Worm (Caenorhabditis elegans) whole organism, young adult: ENCODE measurements around the gene W02B12.16.

Experiments
- B0019.2 ChIP-seq: fragments of 200-800 bp; sonication (Bioruptor generic); conservative IDR thresholded peaks from 2 replicates; pipeline ENCODE4 v1.3.6; 2022; ENCODE audit warnings: missing genetic modification reagents, missing genetic modification characterization, missing compliant biosample characterization
- B0035.1 ChIP-seq: sonication (generic microtip); optimal IDR thresholded peaks from 2 replicates; lab custom pipeline; 2016; ENCODE audit warnings: missing genetic modification characterization, mild to moderate bottlenecking, missing compliant biosample characterization, missing genotype, missing genetic modification reagents
- F10E7.11 ChIP-seq: sonication (generic microtip); optimal IDR thresholded peaks from 2 replicates; lab custom pipeline; 2017; ENCODE audit warnings: mild to moderate bottlenecking, missing genetic modification characterization, moderate library complexity, missing compliant biosample characterization
- F22D6.2 ChIP-seq: sonication (generic microtip); optimal IDR thresholded peaks from 2 replicates; lab custom pipeline; 2016; ENCODE audit warnings: mild to moderate bottlenecking, missing genetic modification characterization, missing compliant biosample characterization
- F37B4.10 ChIP-seq: fragments of 200-800 bp; sonication (Bioruptor generic); IDR thresholded peaks from 2 replicates; pipeline ENCODE4 v1.3.6; 2022; ENCODE audit warnings: missing genetic modification characterization, missing compliant biosample characterization
- F39B2.1 ChIP-seq: fragments of 200-800 bp; sonication (Bioruptor generic); IDR thresholded peaks from 2 replicates; pipeline ENCODE4 v1.3.6; 2022; ENCODE audit warnings: missing genetic modification reagents, missing genetic modification characterization, missing compliant biosample characterization
- F57C9.4 ChIP-seq: sonication (generic microtip); optimal IDR thresholded peaks from 2 replicates; lab custom pipeline; 2017; ENCODE audit warnings: mild to moderate bottlenecking, missing genetic modification characterization, missing compliant biosample characterization
- T26A5.8 ChIP-seq: sonication (generic microtip); optimal IDR thresholded peaks from 2 replicates; lab custom pipeline; 2016; ENCODE audit warnings: missing genetic modification characterization, missing compliant biosample characterization
- Y53G8AR.9 ChIP-seq: fragments of 200-800 bp; sonication (Bioruptor generic); conservative IDR thresholded peaks from 2 replicates; pipeline ENCODE4 v1.3.6; 2022; ENCODE audit warnings: missing genetic modification reagents, missing genetic modification characterization, missing compliant biosample characterization
- Y95B8A.8 ChIP-seq: fragments of 200-800 bp; sonication (Bioruptor generic); IDR thresholded peaks from 2 replicates; pipeline ENCODE4 v1.3.6; 2022; ENCODE audit warnings: missing genetic modification reagents, missing genetic modification characterization, missing compliant biosample characterization
- ZK185.1 ChIP-seq: sonication (generic microtip); optimal IDR thresholded peaks from 2 replicates; lab custom pipeline; 2016; ENCODE audit warnings: mild to moderate bottlenecking, missing genetic modification characterization, missing compliant biosample characterization; ENCODE audit not compliant: poor library complexity, severe bottlenecking
- aptf-2 ChIP-seq: fragments of 200-800 bp; sonication (Bioruptor generic); conservative IDR thresholded peaks from 2 replicates; pipeline ENCODE4 v1.3.6; 2022; ENCODE audit warnings: missing genetic modification reagents, missing genetic modification characterization, missing compliant biosample characterization
- aptf-3 ChIP-seq: fragments of 200-800 bp; sonication (Bioruptor generic); IDR thresholded peaks from 2 replicates; pipeline ENCODE4 v1.3.6; 2022; ENCODE audit warnings: missing genetic modification characterization, missing compliant biosample characterization
- attf-3 ChIP-seq: fragments of 200-800 bp; sonication (Bioruptor generic); conservative IDR thresholded peaks from 2 replicates; pipeline ENCODE4 v1.3.6; 2022; ENCODE audit warnings: missing genetic modification reagents, missing genetic modification characterization, missing compliant biosample characterization
- attf-6 ChIP-seq: fragments of 200-800 bp; sonication (Bioruptor generic); IDR thresholded peaks from 2 replicates; pipeline ENCODE4 v1.3.6; 2022; ENCODE audit warnings: missing genetic modification reagents, missing genetic modification characterization, missing compliant biosample characterization
- bed-1 ChIP-seq: fragments of 200-800 bp; sonication (Bioruptor generic); IDR thresholded peaks from 2 replicates; pipeline ENCODE4 v1.3.6; 2022; ENCODE audit warnings: missing genetic modification reagents, missing genetic modification characterization, missing compliant biosample characterization
- ceh-27 ChIP-seq: fragments of 200-800 bp; sonication (Bioruptor generic); optimal IDR thresholded peaks from 2 replicates; lab custom pipeline; 2018; ENCODE audit warnings: mild to moderate bottlenecking, missing genetic modification characterization, moderate library complexity, missing compliant biosample characterization
- ceh-58 ChIP-seq: fragments of 200-800 bp; sonication (Bioruptor generic); IDR thresholded peaks from 2 replicates; pipeline ENCODE4 v1.3.6; 2022; ENCODE audit warnings: missing genetic modification characterization, missing compliant biosample characterization
- ceh-79 ChIP-seq: sonication (generic microtip); optimal IDR thresholded peaks from 2 replicates; lab custom pipeline; 2017; ENCODE audit warnings: mild to moderate bottlenecking, missing genetic modification characterization, missing compliant biosample characterization
- chd-7 ChIP-seq: sonication (generic microtip); optimal IDR thresholded peaks from 2 replicates; lab custom pipeline; 2016; ENCODE audit warnings: mild to moderate bottlenecking, missing genetic modification characterization, moderate library complexity, missing compliant biosample characterization
- egl-18 ChIP-seq: fragments of 200-800 bp; sonication (Bioruptor generic); IDR thresholded peaks from 2 replicates; pipeline ENCODE4 v1.3.6; 2022; ENCODE audit warnings: missing genetic modification reagents, missing genetic modification characterization, missing compliant biosample characterization
- ekl-4 ChIP-seq: fragments of 200-800 bp; sonication (Bioruptor generic); IDR thresholded peaks from 2 replicates; pipeline ENCODE4 v1.3.6; 2022; ENCODE audit warnings: missing genetic modification reagents, missing genetic modification characterization, missing compliant biosample characterization
- fkh-3 ChIP-seq: sonication (generic microtip); optimal IDR thresholded peaks from 2 replicates; lab custom pipeline; 2016; ENCODE audit warnings: mild to moderate bottlenecking, missing genetic modification characterization, missing compliant biosample characterization
- gei-17 ChIP-seq: fragments of 200-800 bp; sonication (Bioruptor generic); optimal IDR thresholded peaks from 2 replicates; lab custom pipeline; 2018; ENCODE audit warnings: mild to moderate bottlenecking, missing genetic modification characterization, missing compliant biosample characterization
- hlh-26 ChIP-seq: fragments of 200-800 bp; sonication (Bioruptor generic); conservative IDR thresholded peaks from 2 replicates; pipeline ENCODE4 v1.3.6; 2022; ENCODE audit warnings: missing genetic modification reagents, missing genetic modification characterization, missing compliant biosample characterization
- hmg-1.2 ChIP-seq: fragments of 200-800 bp; sonication (Bioruptor generic); IDR thresholded peaks from 2 replicates; pipeline ENCODE4 v1.3.6; 2022; ENCODE audit warnings: missing genetic modification reagents, missing genetic modification characterization, missing compliant biosample characterization
- lin-35 ChIP-seq, 3 experiments: fragments of 150-350 bp in 2 of 3; sonication (generic microtip) in 1 of 3; optimal IDR thresholded peaks; 2 replicates each; lab custom pipeline; 2014 to 2018; ENCODE audit warnings: missing biosample characterization in 3 of 3, missing genetic modification characterization in 3 of 3, missing genetic modification reagents in 3 of 3
- lsl-1 ChIP-seq: fragments of 200-800 bp; sonication (Bioruptor generic); optimal IDR thresholded peaks from 2 replicates; lab custom pipeline; 2018; ENCODE audit warnings: mild to moderate bottlenecking, missing genetic modification characterization, moderate library complexity, missing compliant biosample characterization
- madf-10 ChIP-seq: sonication (generic microtip); optimal IDR thresholded peaks from 2 replicates; lab custom pipeline; 2016; ENCODE audit warnings: mild to moderate bottlenecking, missing genetic modification characterization, missing compliant biosample characterization
- madf-3 ChIP-seq: fragments of 200-800 bp; sonication (Bioruptor generic); IDR thresholded peaks from 2 replicates; pipeline ENCODE4 v1.3.6; 2022; ENCODE audit warnings: missing genetic modification reagents, missing genetic modification characterization, missing compliant biosample characterization
- nfya-1 ChIP-seq: sonication (generic microtip); optimal IDR thresholded peaks from 2 replicates; lab custom pipeline; 2017; ENCODE audit warnings: antibody characterized with exemption, missing compliant biosample characterization, missing genetic modification characterization, borderline replicate concordance; ENCODE audit not compliant: insufficient read depth
- nfyb-1 ChIP-seq: fragments of 200-800 bp; sonication (Bioruptor generic); IDR thresholded peaks from 2 replicates; pipeline ENCODE4 v1.3.6; 2022; ENCODE audit warnings: missing genetic modification reagents, missing genetic modification characterization, missing compliant biosample characterization
- nhr-27 ChIP-seq: fragments of 200-800 bp; sonication (Bioruptor generic); optimal IDR thresholded peaks from 2 replicates; lab custom pipeline; 2018; ENCODE audit warnings: mild to moderate bottlenecking, missing genetic modification characterization, moderate library complexity, missing compliant biosample characterization
- rcor-1 ChIP-seq: fragments of 200-800 bp; sonication (Bioruptor generic); IDR thresholded peaks from 2 replicates; pipeline ENCODE4 v1.3.6; 2022; ENCODE audit warnings: missing genetic modification reagents, missing genetic modification characterization, missing compliant biosample characterization
- rec-8 ChIP-seq, 2 experiments: sonication (generic microtip); optimal IDR thresholded peaks; 2 replicates each; lab custom pipeline; 2016; ENCODE audit warnings: mild to moderate bottlenecking in 2 of 2, missing genetic modification characterization in 2 of 2, missing genetic modification reagents in 2 of 2, missing genotype in 2 of 2, missing biosample characterization in 1 of 2, missing compliant biosample characterization in 1 of 2, moderate library complexity in 1 of 2
- snpc-1.3 ChIP-seq: sonication (generic microtip); optimal IDR thresholded peaks from 2 replicates; lab custom pipeline; 2017; ENCODE audit warnings: missing genetic modification characterization, mild to moderate bottlenecking, missing compliant biosample characterization, antibody characterized with exemption, moderate library complexity, missing genotype, missing genetic modification reagents; ENCODE audit not compliant: insufficient read depth
- snpc-4 ChIP-seq, 5 experiments: fragments of 150-350 bp in 1 of 5; sonication (generic microtip) in 4 of 5; optimal IDR thresholded peaks; 2 replicates each; lab custom pipeline; 2014 to 2018; ENCODE audit warnings: missing genetic modification characterization in 5 of 5, missing biosample characterization in 3 of 5, antibody characterized with exemption in 2 of 5, mild to moderate bottlenecking in 2 of 5, missing compliant biosample characterization in 2 of 5, missing genotype in 2 of 5, moderate library complexity in 2 of 5, missing genetic modification reagents in 1 of 5
- sptf-2 ChIP-seq: fragments of 200-800 bp; sonication (Bioruptor generic); optimal IDR thresholded peaks from 2 replicates; lab custom pipeline; 2018; ENCODE audit warnings: mild to moderate bottlenecking, missing genetic modification characterization, missing compliant biosample characterization
- tbp1 ChIP-seq: fragments of 200-800 bp; sonication (Bioruptor generic); optimal IDR thresholded peaks from 2 replicates; lab custom pipeline; 2018; ENCODE audit warnings: mild to moderate bottlenecking, missing genetic modification characterization, missing compliant biosample characterization
- unc-130 ChIP-seq: sonication (generic microtip); optimal IDR thresholded peaks from 2 replicates; lab custom pipeline; 2016; ENCODE audit warnings: missing genetic modification reagents, missing genetic modification characterization, missing compliant biosample characterization
- zim-3 ChIP-seq: sonication (generic microtip); optimal IDR thresholded peaks from 2 replicates; lab custom pipeline; 2017; ENCODE audit warnings: mild to moderate bottlenecking, missing genetic modification characterization, moderate library complexity, missing compliant biosample characterization
- ztf-18 ChIP-seq: sonication (generic microtip); optimal IDR thresholded peaks from 2 replicates; lab custom pipeline; 2016; ENCODE audit warnings: missing genotype, mild to moderate bottlenecking, missing genetic modification characterization, missing compliant biosample characterization
- ztf-26 ChIP-seq: sonication (generic microtip); optimal IDR thresholded peaks from 2 replicates; lab custom pipeline; 2017; ENCODE audit warnings: missing genetic modification characterization, missing compliant biosample characterization

Gene W02B12.16

DNA sequence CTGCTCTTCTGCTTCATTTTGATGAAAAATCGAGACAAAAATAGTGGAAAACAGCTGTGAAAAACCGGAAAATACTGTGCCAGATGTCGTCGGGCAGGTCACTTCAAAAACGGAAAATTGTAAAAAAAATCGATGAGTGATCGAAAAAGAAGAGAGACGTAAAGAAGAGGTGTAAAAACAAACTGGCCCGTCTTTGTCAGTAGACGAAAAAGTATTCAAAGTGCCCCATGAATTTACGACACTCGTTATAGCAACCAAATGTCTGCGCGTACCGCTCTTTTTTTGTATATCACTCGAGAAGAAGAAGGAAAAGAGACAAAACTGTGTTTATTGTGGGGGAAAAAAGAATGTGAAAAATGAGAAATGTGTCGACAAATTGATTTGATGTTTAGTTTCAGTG is 8.9 kb upstream of the W02B12.16 start, which contains the start of gene twk-5:
Gene twk-5 (minus strand): TSS at position 101 of the 400 bp plus-strand sequence.
- TF ChIP-seq B0019.2 (GFP tag; lab: Robert Waterston, UW) = no peak
- TF ChIP-seq F57C9.4 (tag; lab: Kevin White, UChicago) = no peak
- TF ChIP-seq snpc-4 (GFP tag; optimal IDR thresholded peaks at IDR 0.05; lab: Kevin White, UChicago) = no peak
- no peak for TF ChIP-seq snpc-4 (tag; optimal IDR thresholded peaks at IDR 0.05; lab: Kevin White, UChicago)
- no peak for TF ChIP-seq ekl-4 (GFP tag; lab: Robert Waterston, UW)
- TF ChIP-seq, all 124 proteins: peak for 0

DNA sequence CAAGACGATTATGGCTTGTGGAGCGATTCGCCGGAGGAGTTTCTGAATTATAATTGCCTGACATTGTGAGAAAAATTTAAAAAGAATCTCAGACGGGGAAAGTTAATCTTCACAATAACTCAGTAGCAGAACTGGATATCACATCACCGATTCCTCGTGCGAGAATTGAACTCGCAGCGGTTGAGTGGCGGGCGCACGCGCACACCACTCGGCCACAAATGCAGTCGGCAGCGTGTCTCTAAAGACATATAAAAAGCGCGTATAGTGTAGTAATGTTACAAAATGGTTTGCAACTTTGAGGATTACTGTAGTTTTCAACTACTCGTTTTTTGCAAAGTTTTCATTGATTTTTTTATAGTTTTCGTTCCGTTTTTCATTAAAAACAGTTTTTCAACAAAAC is 8.3 kb upstream of the W02B12.16 start:
- peak; percentile 88 for TF ChIP-seq rcor-1 (GFP tag; lab: Robert Waterston, UW)
- TF ChIP-seq ztf-18 (tag; lab: Kevin White, UChicago) = peak; percentile 89
- TF ChIP-seq chd-7 (tag; lab: Kevin White, UChicago) = peak; percentile 93
- TF ChIP-seq F37B4.10 (GFP tag; lab: Robert Waterston, UW) = 0 out of 2 replicates have a peak, but pooled peaks have one; percentile 76
- TF ChIP-seq aptf-3 = 0 out of 2 replicates have a peak, but pooled peaks have one; percentile 58
- peak; percentile 76 for TF ChIP-seq B0035.1
- TF ChIP-seq F22D6.2 (tag; lab: Kevin White, UChicago) = peak; percentile 63
- TF ChIP-seq nfyb-1 (GFP tag; lab: Robert Waterston, UW) = peak; percentile 93
- peak in 1 of 3 experiments; percentile 78 for TF ChIP-seq lin-35 (GFP tag; optimal IDR thresholded peaks at IDR 0.05; lab: Kevin White, UChicago)
- TF ChIP-seq ceh-58 (GFP tag; lab: Robert Waterston, UW) = peak; percentile 87; the same call in 1 of the 2 replicates
- peak; percentile 92 for TF ChIP-seq F10E7.11 (tag; lab: Kevin White, UChicago)
- TF ChIP-seq F57C9.4 (tag; lab: Kevin White, UChicago) = peak; percentile 72
- TF ChIP-seq zim-3 (tag; lab: Kevin White, UChicago) = peak; percentile 94
- peak; percentile 47 for TF ChIP-seq gei-17 (GFP tag; lab: Kevin White, UChicago)
- TF ChIP-seq madf-3 (GFP tag; lab: Robert Waterston, UW) = 0 out of 2 replicates have a peak, but pooled peaks have one; percentile 44
- peak; percentile 85 for TF ChIP-seq egl-18
- TF ChIP-seq nhr-27 (tag; lab: Kevin White, UChicago) = peak; percentile 97
- TF ChIP-seq fkh-3 = peak; percentile 97
- TF ChIP-seq snpc-4 (GFP tag; optimal IDR thresholded peaks at IDR 0.05; lab: Kevin White, UChicago) = peak; percentile 83
- TF ChIP-seq snpc-4 (tag; optimal IDR thresholded peaks at IDR 0.05; lab: Kevin White, UChicago) = peak; percentile 62 to 82 (median 77)
- peak; percentile 71 for TF ChIP-seq attf-3
- TF ChIP-seq T26A5.8 (tag; lab: Kevin White, UChicago) = peak; percentile 94
- TF ChIP-seq Y53G8AR.9 (GFP tag; lab: Robert Waterston, UW) = peak; percentile 83; the same call in 1 of the 2 replicates
- 0 out of 2 replicates have a peak, but pooled peaks have one; percentile 25 for TF ChIP-seq hlh-26 (GFP tag; lab: Robert Waterston, UW)
- peak; percentile 97 for TF ChIP-seq snpc-1.3 (tag; lab: Kevin White, UChicago)
- TF ChIP-seq F39B2.1 = peak; percentile 85; the same call in 1 of the 2 replicates
- TF ChIP-seq ceh-79 (tag; lab: Kevin White, UChicago) = peak; percentile 91
- peak; percentile 92 to 98 for TF ChIP-seq rec-8 (tag; optimal IDR thresholded peaks at IDR 0.05; lab: Kevin White, UChicago)
- TF ChIP-seq lsl-1 (GFP tag; lab: Kevin White, UChicago) = peak; percentile 82
- TF ChIP-seq nfya-1 (tag; lab: Kevin White, UChicago) = no peak
- TF ChIP-seq ztf-26 (tag; lab: Kevin White, UChicago) = peak; percentile 87
- TF ChIP-seq hmg-1.2 (GFP tag; lab: Robert Waterston, UW) = peak; percentile 85
- peak; percentile 79 for TF ChIP-seq attf-6
- TF ChIP-seq bed-1 (GFP tag; lab: Robert Waterston, UW) = peak; percentile 87; the same call in 1 of the 2 replicates
- TF ChIP-seq tbp1 = peak; percentile 100
- TF ChIP-seq unc-130 (GFP tag; lab: Kevin White, UChicago) = peak; percentile 62
- TF ChIP-seq Y95B8A.8 = 0 out of 2 replicates have a peak, but pooled peaks have one; percentile 31
- TF ChIP-seq aptf-2 (GFP tag; lab: Robert Waterston, UW) = 0 out of 2 replicates have a peak, but pooled peaks have one; percentile 58
- peak; percentile 87 for TF ChIP-seq madf-10 (tag; lab: Kevin White, UChicago)
- TF ChIP-seq ceh-27 (GFP tag; lab: Kevin White, UChicago) = peak; percentile 94
- peak; percentile 95 for TF ChIP-seq ZK185.1
- TF ChIP-seq sptf-2 (GFP tag; lab: Kevin White, UChicago) = peak; percentile 98
